Fruit fly (Drosophila melanogaster): Measurements from ENCODE around the gene indra.

The indra gene

DNA sequence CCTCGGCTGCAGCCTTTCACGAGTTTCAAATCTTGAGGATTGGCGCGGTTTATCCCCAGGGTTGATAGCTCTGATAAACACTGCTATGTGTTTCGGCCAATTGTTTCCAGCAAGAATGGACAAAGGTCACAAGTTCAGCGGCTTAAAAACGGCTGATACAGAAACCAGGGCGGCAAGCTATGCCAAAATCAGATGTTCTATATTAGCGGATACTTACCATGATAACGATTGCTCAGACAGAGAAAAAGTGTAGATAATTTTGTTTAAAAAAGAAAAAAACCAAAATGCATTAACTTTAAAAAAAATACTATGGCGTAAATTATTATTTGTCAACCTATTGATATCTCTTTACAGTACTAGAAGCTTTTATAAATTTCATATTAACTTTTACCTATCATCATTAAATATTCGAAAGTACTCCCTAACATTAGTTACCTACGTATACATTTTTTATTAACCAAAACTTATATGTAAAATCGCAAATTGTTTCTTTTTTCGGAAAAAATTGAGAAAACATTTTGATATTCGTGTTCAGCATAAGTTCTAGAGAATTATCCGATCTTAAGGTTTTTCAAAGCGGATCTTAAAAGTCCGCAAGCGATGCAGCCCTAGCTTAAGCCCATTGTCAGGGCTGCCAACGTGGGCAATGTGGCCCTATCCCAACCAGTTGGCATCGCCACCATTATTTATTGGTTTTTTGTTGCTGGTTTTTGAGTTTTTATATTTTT, 29.0 kb downstream of the indra start, which contains the start of the genes sturkopf and Herc4 (continued):
- TF ChIP-seq CG12236 (GFP tag; optimal IDR thresholded peaks at IDR 0.05) (no peak), CG5953 (GFP tag; IDR thresholded peaks at IDR 0.05) (no peak), tgo (GFP tag; IDR thresholded peaks at IDR 0.05) (peak; percentile 48; the same call in 2 of the 3 replicates), dmrt99B (tag; optimal IDR thresholded peaks at IDR 0.05) (no peak), CG8089 (GFP tag; optimal IDR thresholded peaks at IDR 0.05) (peak; percentile 39), CG14965 (GFP tag; optimal IDR thresholded peaks at IDR 0.05; ENCODE audit: borderline replicate concordance) (no peak), rib (GFP tag; IDR thresholded peaks at IDR 0.05) (peak; percentile 21; the same call in 1 of the 2 replicates), CoRest (tag; optimal IDR thresholded peaks at IDR 0.05) (peak; percentile 89), MBD-R2 (GFP tag; IDR thresholded peaks at IDR 0.05) (peak; percentile 83), usp (GFP tag; optimal IDR thresholded peaks at IDR 0.05) (no peak), sens (GFP tag) (peak; percentile 97), Scr (GFP tag; IDR thresholded peaks at IDR 0.05; ENCODE audit: partially characterized antibody) (no peak), CG2116 (GFP tag; optimal IDR thresholded peaks at IDR 0.05) (peak; percentile 60), nerfin-1 (tag; optimal IDR thresholded peaks at IDR 0.05) (peak; percentile 59), CG15601 (tag; optimal IDR thresholded peaks at IDR 0.05) (no peak), CG17359 (tag; optimal IDR thresholded peaks at IDR 0.05) (peak; percentile 13), lab (GFP tag; optimal IDR thresholded peaks at IDR 0.05) (no peak), CG7745 (tag; optimal IDR thresholded peaks at IDR 0.05) (no peak), CG2199 (GFP tag; IDR thresholded peaks at IDR 0.05) (no peak), Ets97D (GFP tag; optimal IDR thresholded peaks at IDR 0.05) (peak; percentile 94), jing (GFP tag; optimal IDR thresholded peaks at IDR 0.05) (no peak), nmo (GFP tag; optimal IDR thresholded peaks at IDR 0.05) (peak; percentile 78), ara (GFP tag; IDR thresholded peaks at IDR 0.05) (no peak), shn (GFP tag; optimal IDR thresholded peaks at IDR 0.05) (peak; percentile 78), bigmax (GFP tag; optimal IDR thresholded peaks at IDR 0.05) (no peak), Trl (optimal IDR thresholded peaks at IDR 0.05) (no peak), Trl (GFP tag; optimal IDR thresholded peaks at IDR 0.05) (peak; percentile 87), Hr51 (GFP tag; optimal IDR thresholded peaks at IDR 0.05) (peak; percentile 51 to 71), chm (GFP tag; IDR thresholded peaks at IDR 0.05) (0 out of 2 replicates have a peak, but pooled peaks have one; percentile 9), Eip74EF (GFP tag; optimal IDR thresholded peaks at IDR 0.05) (no peak), Doc3 (GFP tag; IDR thresholded peaks at IDR 0.05; ENCODE audit: partially characterized antibody) (no peak), ato (GFP tag; IDR thresholded peaks at IDR 0.05; ENCODE audit: partially characterized antibody) (no peak), CG15479 (GFP tag; optimal IDR thresholded peaks at IDR 0.05) (no peak), CG31388 (GFP tag; optimal IDR thresholded peaks at IDR 0.05) (no peak), lmd (GFP tag; IDR thresholded peaks at IDR 0.05) (peak; percentile 65; the same call in 1 of the 2 replicates), sim (GFP tag; IDR thresholded peaks at IDR 0.05) (no peak), NFAT (GFP tag; IDR thresholded peaks at IDR 0.05) (peak; percentile 77), CG18262 (tag; optimal IDR thresholded peaks at IDR 0.05) (peak; percentile 84), CG12769 (tag; optimal IDR thresholded peaks at IDR 0.05) (no peak), CG12659 (GFP tag; optimal IDR thresholded peaks at IDR 0.05) (peak; percentile 88), Tbp (GFP tag; optimal IDR thresholded peaks at IDR 0.05) (no peak), gcm2 (GFP tag; optimal IDR thresholded peaks at IDR 0.05) (peak; percentile 37), stc (GFP tag; IDR thresholded peaks at IDR 0.05) (no peak), CG6683 (GFP tag; optimal IDR thresholded peaks at IDR 0.05) (no peak), Xbp1 (GFP tag; optimal IDR thresholded peaks at IDR 0.05) (peak; percentile 80), PHDP (tag; optimal IDR thresholded peaks at IDR 0.05) (peak; percentile 72), twi (tag; optimal IDR thresholded peaks at IDR 0.05) (peak; percentile 43), ap (GFP tag; IDR thresholded peaks at IDR 0.05) (0 out of 2 replicates have a peak, but pooled peaks have one; percentile 21), z (GFP tag; IDR thresholded peaks at IDR 0.05) (no peak)

Measured in whole organism, embryonic.